Worm (Caenorhabditis elegans) whole organism, L3 larva: ENCODE measurements around the gene oma-2.

Experiments used
- R02D3.7 ChIP-seq: fragments of 150-350 bp; optimal IDR thresholded peaks from 2 replicates; lab custom pipeline; 2014; ENCODE audit warnings: missing biosample characterization, missing genetic modification characterization
- ZK546.5 ChIP-seq: sonication (generic microtip); optimal IDR thresholded peaks from 2 replicates; lab custom pipeline; 2017; ENCODE audit warnings: missing biosample characterization, missing genetic modification characterization
- ceh-28 ChIP-seq: fragments of 150-350 bp; optimal IDR thresholded peaks from 2 replicates; lab custom pipeline; 2014; ENCODE audit warnings: missing biosample characterization, missing genetic modification reagents, missing genetic modification characterization
- ceh-82 ChIP-seq: fragments of 150-350 bp; optimal IDR thresholded peaks from 2 replicates; lab custom pipeline; 2014; ENCODE audit warnings: missing biosample characterization, missing genetic modification characterization
- ceh-9 ChIP-seq: sonication (generic microtip); optimal IDR thresholded peaks from 2 replicates; lab custom pipeline; 2018; ENCODE audit warnings: missing biosample characterization, missing genetic modification characterization
- daf-12 ChIP-seq: fragments of 150-350 bp; optimal IDR thresholded peaks from 2 replicates; lab custom pipeline; 2014; ENCODE audit warnings: missing biosample characterization, missing genetic modification reagents, missing genetic modification characterization
- egl-27 ChIP-seq: sonication (generic microtip); optimal IDR thresholded peaks from 4 replicates; lab custom pipeline; 2017; ENCODE audit warnings: missing biosample characterization, missing genetic modification reagents, missing genetic modification characterization
- egl-5 ChIP-seq: fragments of 150-350 bp; optimal IDR thresholded peaks from 2 replicates; lab custom pipeline; 2017; ENCODE audit warnings: missing biosample characterization, missing genetic modification reagents, missing genetic modification characterization, inconsistent platforms
- elt-1 ChIP-seq: fragments of 150-350 bp; optimal IDR thresholded peaks from 2 replicates; lab custom pipeline; 2014; ENCODE audit warnings: missing biosample characterization, missing genetic modification characterization
- elt-2 ChIP-seq: sonication (generic microtip); optimal IDR thresholded peaks from 2 replicates; lab custom pipeline; 2016; ENCODE audit warnings: missing genetic modification reagents, mild to moderate bottlenecking, missing genetic modification characterization, missing compliant biosample characterization
- elt-3 ChIP-seq, 3 experiments: fragments of 150-350 bp in 1 of 3; sonication (generic microtip) in 2 of 3; optimal IDR thresholded peaks; 2 replicates in 2 of 3; 4 replicates in 1 of 3; lab custom pipeline; 2014 to 2017; ENCODE audit warnings: missing biosample characterization in 3 of 3, missing genetic modification characterization in 3 of 3
- eor-1 ChIP-seq, 2 experiments: fragments of 150-350 bp; optimal IDR thresholded peaks; 2 replicates each; lab custom pipeline; 2014 to 2018; ENCODE audit warnings: missing biosample characterization in 2 of 2, missing genetic modification characterization in 2 of 2
- fkh-10 ChIP-seq: sonication (generic microtip); optimal IDR thresholded peaks from 2 replicates; lab custom pipeline; 2017; ENCODE audit warnings: missing biosample characterization, missing genetic modification reagents, missing genetic modification characterization
- fkh-2 ChIP-seq: fragments of 150-350 bp; optimal IDR thresholded peaks from 2 replicates; lab custom pipeline; 2014; ENCODE audit warnings: missing biosample characterization, missing genetic modification reagents, missing genetic modification characterization
- fos-1 ChIP-seq: fragments of 150-350 bp; optimal IDR thresholded peaks from 2 replicates; lab custom pipeline; 2014; ENCODE audit warnings: missing biosample characterization, missing genetic modification characterization
- hmg-11 ChIP-seq: sonication (generic microtip); optimal IDR thresholded peaks from 2 replicates; lab custom pipeline; 2016; ENCODE audit warnings: missing genetic modification characterization, missing compliant biosample characterization
- jun-1 ChIP-seq: fragments of 150-350 bp; optimal IDR thresholded peaks from 2 replicates; lab custom pipeline; 2014; ENCODE audit warnings: missing biosample characterization, missing genetic modification reagents, missing genetic modification characterization
- lin-15B ChIP-seq: fragments of 150-350 bp; optimal IDR thresholded peaks from 2 replicates; lab custom pipeline; 2014; ENCODE audit warnings: missing biosample characterization, missing genetic modification characterization
- lin-39 ChIP-seq: fragments of 150-350 bp; optimal IDR thresholded peaks from 2 replicates; lab custom pipeline; 2018; ENCODE audit warnings: missing biosample characterization, missing genetic modification reagents, missing genetic modification characterization
- lsy-12 ChIP-seq: sonication (generic microtip); optimal IDR thresholded peaks from 2 replicates; lab custom pipeline; 2016; ENCODE audit warnings: mild to moderate bottlenecking, missing genetic modification characterization, missing compliant biosample characterization
- mdl-1 ChIP-seq: fragments of 150-350 bp; optimal IDR thresholded peaks from 2 replicates; lab custom pipeline; 2014; ENCODE audit warnings: missing biosample characterization, missing genetic modification characterization
- mml-1 ChIP-seq: fragments of 150-350 bp; sonication (generic microtip); optimal IDR thresholded peaks from 3 replicates; lab custom pipeline; 2014; ENCODE audit warnings: missing biosample characterization, missing genetic modification characterization
- nfya-1 ChIP-seq: sonication (generic microtip); optimal IDR thresholded peaks from 2 replicates; lab custom pipeline; 2017; ENCODE audit warnings: missing genetic modification characterization, mild to moderate bottlenecking, missing compliant biosample characterization, antibody characterized with exemption, moderate library complexity; ENCODE audit not compliant: insufficient read depth
- nhr-11 ChIP-seq: fragments of 150-350 bp; optimal IDR thresholded peaks from 2 replicates; lab custom pipeline; 2014; ENCODE audit warnings: missing biosample characterization, missing genetic modification characterization
- nhr-12 ChIP-seq: fragments of 150-350 bp; optimal IDR thresholded peaks from 2 replicates; lab custom pipeline; 2014; ENCODE audit warnings: missing biosample characterization, missing genetic modification characterization
- nhr-23 ChIP-seq: fragments of 150-350 bp; optimal IDR thresholded peaks from 2 replicates; lab custom pipeline; 2014; ENCODE audit warnings: missing biosample characterization, missing genetic modification reagents, missing genetic modification characterization
- nhr-237 ChIP-seq: fragments of 150-350 bp; optimal IDR thresholded peaks from 2 replicates; lab custom pipeline; 2014; ENCODE audit warnings: missing biosample characterization, missing genetic modification characterization
- nhr-28 ChIP-seq: fragments of 150-350 bp; optimal IDR thresholded peaks from 2 replicates; lab custom pipeline; 2014; ENCODE audit warnings: missing biosample characterization, missing genetic modification characterization
- nhr-67 ChIP-seq: fragments of 150-350 bp; optimal IDR thresholded peaks from 2 replicates; lab custom pipeline; 2014; ENCODE audit warnings: missing biosample characterization, missing genetic modification characterization
- nhr-76 ChIP-seq: fragments of 150-350 bp; sonication (generic microtip); optimal IDR thresholded peaks from 5 replicates; lab custom pipeline; 2014; ENCODE audit warnings: missing biosample characterization, missing genetic modification characterization
- nhr-77 ChIP-seq: fragments of 150-350 bp; optimal IDR thresholded peaks from 2 replicates; lab custom pipeline; 2014; ENCODE audit warnings: missing biosample characterization, missing genetic modification characterization
- pha-4 ChIP-seq: fragments of 150-350 bp; optimal IDR thresholded peaks from 2 replicates; lab custom pipeline; 2014; ENCODE audit warnings: missing biosample characterization, missing genetic modification reagents, missing genetic modification characterization
- pqm-1 ChIP-seq: fragments of 150-350 bp; optimal IDR thresholded peaks from 2 replicates; lab custom pipeline; 2017; ENCODE audit warnings: missing biosample characterization, missing genetic modification characterization, inconsistent platforms
- skn-1 ChIP-seq: fragments of 150-350 bp; optimal IDR thresholded peaks from 2 replicates; lab custom pipeline; 2014; ENCODE audit warnings: missing biosample characterization, missing genetic modification characterization
- tbx-2 ChIP-seq: sonication (generic microtip); optimal IDR thresholded peaks from 2 replicates; lab custom pipeline; 2016; ENCODE audit warnings: mild to moderate bottlenecking, missing genetic modification characterization, missing compliant biosample characterization
- unc-39 ChIP-seq: sonication (generic microtip); optimal IDR thresholded peaks from 4 replicates; lab custom pipeline; 2017; ENCODE audit warnings: missing biosample characterization, missing genetic modification characterization
- unc-62 ChIP-seq: fragments of 150-350 bp; sonication (generic microtip); optimal IDR thresholded peaks from 4 replicates; lab custom pipeline; 2014; ENCODE audit warnings: missing biosample characterization, missing genetic modification reagents, missing genetic modification characterization
- ztf-11 ChIP-seq: fragments of 150-350 bp; optimal IDR thresholded peaks from 2 replicates; lab custom pipeline; 2014; ENCODE audit warnings: missing biosample characterization, missing genetic modification characterization
- ztf-4 ChIP-seq: fragments of 150-350 bp; optimal IDR thresholded peaks from 2 replicates; lab custom pipeline; 2014; ENCODE audit warnings: missing biosample characterization, missing genetic modification characterization

Gene oma-2

ce11 chrV:8054130-8054529 lies 24.9 kb downstream of the oma-2 start, which contains the start of gene ZC513.2:
TSS of gene ZC513.2 (plus strand) at chrV:8054430.
- no peak for TF ChIP-seq mdl-1 (tag; lab: Kevin White, UChicago)
- TF ChIP-seq elt-3 (tag; optimal IDR thresholded peaks at IDR 0.05; lab: Kevin White, UChicago): no peak
- TF ChIP-seq lin-15B (tag; lab: Kevin White, UChicago): no peak
- TF ChIP-seq nhr-28 (tag; lab: Kevin White, UChicago): no peak
- TF ChIP-seq ztf-4 (tag; lab: Kevin White, UChicago): no peak
- no peak for TF ChIP-seq ceh-9 (tag; lab: Kevin White, UChicago)
- no peak for TF ChIP-seq hmg-11 (tag; lab: Kevin White, UChicago)
- TF ChIP-seq nhr-76: no peak
- no peak for TF ChIP-seq ztf-11 (tag; lab: Kevin White, UChicago)
- no peak for TF ChIP-seq nhr-67
- no peak for TF ChIP-seq skn-1
- TF ChIP-seq R02D3.7 (tag; lab: Kevin White, UChicago): no peak
- TF ChIP-seq eor-1 (tag; optimal IDR thresholded peaks at IDR 0.05; lab: Kevin White, UChicago): no peak

ce11 chrV:8055170-8055569 lies 25.9 kb downstream of the oma-2 start:
- TF ChIP-seq jun-1 (tag; lab: Kevin White, UChicago) (no peak), elt-1 (tag; lab: Kevin White, UChicago) (no peak), ceh-28 (no peak), mml-1 (tag; lab: Kevin White, UChicago) (no peak), lin-39 (no peak), lsy-12 (tag; lab: Kevin White, UChicago) (no peak), ceh-82 (no peak), nhr-237 (tag; lab: Kevin White, UChicago) (no peak)

ce11 chrV:8058359-8058758 lies 29.1 kb downstream of the oma-2 start, which contains the start of gene str-138:
TSS of gene str-138 (plus strand) at chrV:8058659.
- TF ChIP-seq fkh-2 (tag; lab: Kevin White, UChicago) (no peak), nhr-67 (no peak), nhr-11 (tag; lab: Kevin White, UChicago) (no peak), nhr-28 (tag; lab: Kevin White, UChicago) (no peak), nhr-23 (tag; lab: Kevin White, UChicago) (no peak), pqm-1 (no peak), R02D3.7 (tag; lab: Kevin White, UChicago) (no peak), nhr-12 (no peak), ZK546.5 (tag; lab: Kevin White, UChicago) (no peak), elt-3 (tag; optimal IDR thresholded peaks at IDR 0.05; lab: Kevin White, UChicago) (no peak), egl-27 (no peak), nhr-77 (no peak), lsy-12 (tag; lab: Kevin White, UChicago) (no peak), egl-5 (no peak)

ce11 chrV:8062074-8062473 lies 32.8 kb downstream of the oma-2 start, which contains the start of gene str-139:
TSS of gene str-139 (minus strand) at chrV:8062174.
- TF ChIP-seq nhr-237 (tag; lab: Kevin White, UChicago) (no peak), mml-1 (tag; lab: Kevin White, UChicago) (no peak), nhr-28 (tag; lab: Kevin White, UChicago) (no peak), fkh-10 (no peak), fkh-2 (tag; lab: Kevin White, UChicago) (no peak), unc-39 (tag; lab: Kevin White, UChicago) (no peak), daf-12 (tag; lab: Kevin White, UChicago) (no peak), tbx-2 (tag; lab: Kevin White, UChicago) (no peak), eor-1 (tag; optimal IDR thresholded peaks at IDR 0.05; lab: Kevin White, UChicago) (no peak)

- TF ChIP-seq nhr-76 (no peak), ceh-82 (no peak), unc-62 (GFP tag; lab: Kevin White, UChicago) (no peak), lsy-12 (tag; lab: Kevin White, UChicago) (no peak), elt-3 (tag; optimal IDR thresholded peaks at IDR 0.05; lab: Kevin White, UChicago) (no peak), fos-1 (no peak), daf-12 (tag; lab: Kevin White, UChicago) (no peak), elt-1 (tag; lab: Kevin White, UChicago) (no peak), pha-4 (tag; lab: Kevin White, UChicago) (no peak), eor-1 (tag; optimal IDR thresholded peaks at IDR 0.05; lab: Kevin White, UChicago) (no peak), lin-15B (tag; lab: Kevin White, UChicago) (no peak), nfya-1 (tag; lab: Kevin White, UChicago) (no peak), elt-2 (tag; lab: Kevin White, UChicago) (no peak), skn-1 (no peak)
Observed at ce11 chrV:8067800-8068199, 38.6 kb downstream of the oma-2 start, which contains the start of gene str-140. TSS of gene str-140 (minus strand) at chrV:8067900.
